Worm (Caenorhabditis elegans): Measurements from ENCODE around the gene C01G6.4.

C01G6.4 gene

DNA sequence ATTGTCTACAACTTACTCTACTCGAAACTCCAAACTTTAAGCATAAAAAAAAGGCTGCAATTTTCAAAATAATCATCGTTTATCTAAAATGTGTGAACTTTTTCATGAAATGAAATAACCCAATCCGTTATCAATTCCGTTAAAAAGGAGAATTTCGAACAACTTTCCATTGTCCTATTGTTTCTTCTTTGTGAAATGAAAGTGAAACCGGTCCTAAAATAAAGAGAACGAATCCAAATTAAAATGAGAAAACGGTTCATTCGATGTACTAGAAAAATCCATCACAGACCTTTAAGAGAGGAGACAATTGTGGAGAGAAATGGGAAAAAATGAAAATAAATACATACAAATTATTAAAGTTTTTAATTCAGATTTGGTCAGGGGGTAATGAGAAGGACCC, 22.8 kb upstream of the C01G6.4 start, which contains the start of gene C01G6.9:
Gene C01G6.9, minus strand, starts transcription at position 141 of the 400 bp plus-strand sequence.
- TF ChIP-seq flh-1 (GFP tag; optimal IDR thresholded peaks at IDR 0.05) (no peak), sem-2 (GFP tag; optimal IDR thresholded peaks at IDR 0.05) (no peak), ceh-43 (GFP tag; optimal IDR thresholded peaks at IDR 0.05) (no peak), zip-8 (tag; optimal IDR thresholded peaks at IDR 0.05) (no peak), nhr-12 (tag; optimal IDR thresholded peaks at IDR 0.05) (no peak), unc-39 (tag; optimal IDR thresholded peaks at IDR 0.05) (no peak), hlh-1 (tag; optimal IDR thresholded peaks at IDR 0.05) (no peak), blmp-1 (tag; optimal IDR thresholded peaks at IDR 0.05) (no peak), nhr-2 (tag; optimal IDR thresholded peaks at IDR 0.05) (no peak)

DNA sequence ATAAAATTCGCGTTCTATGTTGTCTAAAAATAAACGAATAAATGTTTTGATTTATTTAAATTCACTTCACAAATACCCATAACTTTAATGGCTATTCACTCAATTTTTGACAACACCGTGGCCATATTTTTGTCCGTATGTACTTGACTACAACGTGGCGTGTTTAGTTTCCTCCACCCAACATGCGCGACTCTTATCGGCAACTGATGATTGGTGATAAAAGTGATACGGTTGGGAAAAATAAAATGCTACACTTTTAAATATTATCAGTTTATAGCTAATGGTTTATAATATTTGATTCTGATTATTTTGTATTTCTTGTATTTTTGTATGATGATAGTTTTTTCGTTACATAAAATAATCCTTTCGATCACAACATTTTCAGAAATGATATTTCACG, 18.8 kb upstream of the C01G6.4 start, which contains the start of gene acs-7:
Gene acs-7, plus strand, starts transcription at position 386 of the 400 bp plus-strand sequence.
- TF ChIP-seq bed-3 (GFP tag; optimal IDR thresholded peaks at IDR 0.05) (no peak), drap-1 (GFP tag; optimal IDR thresholded peaks at IDR 0.05) (no peak), tbx-8 (GFP tag; optimal IDR thresholded peaks at IDR 0.05) (no peak), elt-1 (tag; optimal IDR thresholded peaks at IDR 0.05; ENCODE audit: borderline replicate concordance, insufficient read depth) (no peak), cnd-1 (tag; optimal IDR thresholded peaks at IDR 0.05) (no peak), nhr-12 (tag; optimal IDR thresholded peaks at IDR 0.05) (no peak), sem-2 (GFP tag; optimal IDR thresholded peaks at IDR 0.05) (no peak), ceh-43 (GFP tag; optimal IDR thresholded peaks at IDR 0.05) (no peak), ceh-39 (tag; optimal IDR thresholded peaks at IDR 0.05) (no peak), nhr-2 (tag; optimal IDR thresholded peaks at IDR 0.05) (no peak), mep-1 (tag; optimal IDR thresholded peaks at IDR 0.05) (no peak), lin-13 (tag; optimal IDR thresholded peaks at IDR 0.05) (no peak), nhr-76 (tag; optimal IDR thresholded peaks at IDR 0.05) (no peak), mls-2 (tag; optimal IDR thresholded peaks at IDR 0.05) (no peak), lin-32 (GFP tag; optimal IDR thresholded peaks at IDR 0.05) (no peak), sptf-1 (tag; optimal IDR thresholded peaks at IDR 0.05) (no peak), elt-3 (tag; optimal IDR thresholded peaks at IDR 0.05) (no peak), ztf-11 (tag; optimal IDR thresholded peaks at IDR 0.05) (no peak), unc-39 (tag; optimal IDR thresholded peaks at IDR 0.05) (no peak), mab-5 (tag; optimal IDR thresholded peaks at IDR 0.05) (no peak)

- no peak for TF ChIP-seq pha-4 (tag; optimal IDR thresholded peaks at IDR 0.05)
- TF ChIP-seq nhr-76 (tag; optimal IDR thresholded peaks at IDR 0.05) = no peak
- TF ChIP-seq nhr-2 (tag; optimal IDR thresholded peaks at IDR 0.05) = no peak
- no peak for TF ChIP-seq lin-32 (GFP tag; optimal IDR thresholded peaks at IDR 0.05)
- no peak for TF ChIP-seq elt-1 (tag; optimal IDR thresholded peaks at IDR 0.05; ENCODE audit: borderline replicate concordance, insufficient read depth)
- TF ChIP-seq ceh-83 (GFP tag; optimal IDR thresholded peaks at IDR 0.05) = no peak
- TF ChIP-seq lin-13 (tag; optimal IDR thresholded peaks at IDR 0.05) = no peak
- no peak for TF ChIP-seq snpc-4 (tag; optimal IDR thresholded peaks at IDR 0.05)
- no peak for TF ChIP-seq lsy-2 (tag; optimal IDR thresholded peaks at IDR 0.05)
- no peak for TF ChIP-seq unc-62 (GFP tag; optimal IDR thresholded peaks at IDR 0.05)
- no peak for TF ChIP-seq ces-1 (GFP tag; optimal IDR thresholded peaks at IDR 0.05)
- TF ChIP-seq flh-1 (GFP tag; optimal IDR thresholded peaks at IDR 0.05) = no peak
- TF ChIP-seq mab-5 (tag; optimal IDR thresholded peaks at IDR 0.05) = no peak
- no peak for TF ChIP-seq mls-2 (tag; optimal IDR thresholded peaks at IDR 0.05)
- no peak for TF ChIP-seq drap-1 (GFP tag; optimal IDR thresholded peaks at IDR 0.05)
- no peak for TF ChIP-seq ham-2 (GFP tag; optimal IDR thresholded peaks at IDR 0.05)
- TF ChIP-seq ztf-11 (tag; optimal IDR thresholded peaks at IDR 0.05) = no peak
Measured at ce11 chrII:9289127-9289526, 16.3 kb upstream of the C01G6.4 start.

ce11 chrII:9285171-9286025, 12.6 kb upstream of the C01G6.4 start, which contains the start of gene mtrr-1:
Gene mtrr-1, plus strand, starts transcription at chrII:9285975.
- TF ChIP-seq lsy-2 (tag; optimal IDR thresholded peaks at IDR 0.05) (peak; percentile 4), nhr-12 (tag; optimal IDR thresholded peaks at IDR 0.05) (no peak), elt-1 (tag; optimal IDR thresholded peaks at IDR 0.05; ENCODE audit: borderline replicate concordance, insufficient read depth) (peak; percentile 20), ceh-83 (GFP tag; optimal IDR thresholded peaks at IDR 0.05) (peak; percentile 30)
